Worm (Caenorhabditis elegans) whole organism, L4/young adult: ENCODE results near the gene W04E12.4.

Source experiments
- W03F9.2 ChIP-seq: fragments of 150-350 bp; optimal IDR thresholded peaks from 2 replicates; lab custom pipeline; 2014; ENCODE audit warnings: missing biosample characterization, missing genetic modification characterization
- dao-5 ChIP-seq: sonication (generic microtip); optimal IDR thresholded peaks from 2 replicates; lab custom pipeline; 2016; ENCODE audit warnings: missing genotype, missing genetic modification characterization, moderate library complexity, missing compliant biosample characterization
- him-1 ChIP-seq: sonication (generic microtip); optimal IDR thresholded peaks from 2 replicates; lab custom pipeline; 2016; ENCODE audit warnings: missing genotype, missing genetic modification reagents, missing genetic modification characterization, missing compliant biosample characterization

- TF ChIP-seq him-1 (tag; lab: Kevin White, UChicago) (no peak), W03F9.2 (no peak), dao-5 (tag; lab: Kevin White, UChicago) (no peak)
These were observed 9.7 kb upstream of the W04E12.4 start for ce11 chrV:19733728-19734127.
